Fruit fly (Drosophila melanogaster): Measurements from ENCODE around the gene kirre.
A peak's percentile ranks its signal among the peaks of the same experiment; 100 is the strongest.

DNA sequence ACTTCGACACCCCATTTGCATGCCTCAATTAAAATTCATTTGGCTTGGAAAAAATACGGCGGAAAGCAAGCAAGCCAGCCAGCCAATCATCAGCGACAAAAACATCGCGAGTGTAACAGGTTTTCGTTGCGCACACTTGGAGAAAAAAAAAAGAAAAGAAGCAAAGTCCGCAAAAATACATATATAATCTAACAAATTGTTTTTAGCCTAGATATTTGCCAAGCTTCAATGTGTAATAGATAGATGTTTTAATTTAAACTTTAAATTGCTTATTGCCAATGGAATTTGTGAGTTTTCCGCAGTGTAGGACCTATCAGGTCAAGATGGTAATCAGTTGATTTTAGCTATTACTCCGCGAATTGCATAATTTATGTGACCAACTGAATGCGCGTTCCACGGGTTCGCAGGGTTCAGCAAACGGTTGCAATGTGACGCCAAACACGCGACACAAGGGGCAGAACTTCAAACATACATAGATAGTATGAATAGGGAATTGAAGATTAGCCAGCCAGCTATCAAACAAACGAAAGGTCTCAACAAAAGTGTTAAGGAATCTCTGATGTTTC, 46.5 kb downstream of the kirre start:
- TF ChIP-seq Lpt (GFP tag; optimal IDR thresholded peaks at IDR 0.05) = peak; percentile 88
- TF ChIP-seq dsx (GFP tag; optimal IDR thresholded peaks at IDR 0.05; ENCODE audit: poor library complexity, severe bottlenecking) = peak; percentile 50
- TF ChIP-seq CG6163 (GFP tag; IDR thresholded peaks at IDR 0.05) = peak; percentile 97
- peak; percentile 93 for TF ChIP-seq acj6 (GFP tag; optimal IDR thresholded peaks at IDR 0.05)
- peak; percentile 91 for TF ChIP-seq achi (GFP tag; optimal IDR thresholded peaks at IDR 0.05)
- peak; percentile 85 for TF ChIP-seq Smox (GFP tag; optimal IDR thresholded peaks at IDR 0.05)
- peak; percentile 98 for TF ChIP-seq Eip78C (GFP tag)
- peak; percentile 95 for TF ChIP-seq pdm3 (GFP tag; optimal IDR thresholded peaks at IDR 0.05)
- peak; percentile 96 for TF ChIP-seq eg (GFP tag; IDR thresholded peaks at IDR 0.05)
- TF ChIP-seq OdsH (GFP tag; optimal IDR thresholded peaks at IDR 0.05) = peak; percentile 94
- TF ChIP-seq fd59A (GFP tag; optimal IDR thresholded peaks at IDR 0.05) = peak; percentile 77
- TF ChIP-seq CG1621 (tag; optimal IDR thresholded peaks at IDR 0.05) = peak; percentile 89

Measured in whole organism, prepupa.